Fruit fly (Drosophila melanogaster) whole organism, embryonic: ENCODE data around the gene CG4957.
A peak's percentile ranks its signal among the peaks of the same experiment; 100 is the strongest.

Experiments used
- Awh ChIP-seq: fragments of 200-800 bp; sonication (Bioruptor generic); IDR thresholded peaks from 2 replicates; pipeline ENCODE4, ENCODE4 v1.3.6; 2022; ENCODE audit warnings: missing biosample characterization, missing genetic modification characterization
- B-H2 ChIP-seq: fragments of 200-800 bp; sonication (Bioruptor generic); optimal IDR thresholded peaks from 2 replicates; lab custom pipeline; 2018; ENCODE audit warnings: missing biosample characterization, mild to moderate bottlenecking, missing genetic modification characterization
- Bdp1 ChIP-seq: fragments of 200-800 bp; sonication (Bioruptor generic); optimal IDR thresholded peaks from 3 replicates; lab custom pipeline; 2016; ENCODE audit warnings: missing biosample characterization, missing genetic modification characterization
- Bgb ChIP-seq: fragments of 200-800 bp; sonication (Bioruptor generic); IDR thresholded peaks from 2 replicates; pipeline ENCODE4 v1.3.6; 2022; ENCODE audit warnings: missing biosample characterization, missing genetic modification characterization; ENCODE audit not compliant: partially characterized antibody
- BtbVII ChIP-seq: fragments of 200-800 bp; sonication (Bioruptor generic); optimal IDR thresholded peaks from 3 replicates; lab custom pipeline; 2017; ENCODE audit warnings: missing biosample characterization, mild to moderate bottlenecking, missing genetic modification characterization
- Bteb2 ChIP-seq: fragments of 200-800 bp; sonication (Bioruptor generic); optimal IDR thresholded peaks from 2 replicates; lab custom pipeline; 2016; ENCODE audit warnings: missing biosample characterization, missing genetic modification characterization
- CG10267 ChIP-seq: fragments of 200-800 bp; sonication (Bioruptor generic); optimal IDR thresholded peaks from 2 replicates; lab custom pipeline; 2018; ENCODE audit warnings: missing biosample characterization, mild to moderate bottlenecking, missing genetic modification characterization, moderate library complexity
- CG12104 ChIP-seq: fragments of 200-800 bp; sonication (Bioruptor generic); optimal IDR thresholded peaks from 3 replicates; lab custom pipeline; 2016; ENCODE audit warnings: missing biosample characterization, missing genetic modification characterization
- CG13123 ChIP-seq: fragments of 200-800 bp; sonication (Bioruptor generic); optimal IDR thresholded peaks from 2 replicates; lab custom pipeline; 2016; ENCODE audit warnings: missing biosample characterization, missing genetic modification characterization
- CG13775 ChIP-seq: fragments of 200-800 bp; sonication (Bioruptor generic); optimal IDR thresholded peaks from 3 replicates; lab custom pipeline; 2017; ENCODE audit warnings: missing biosample characterization, mild to moderate bottlenecking, missing genetic modification characterization
- CG15601 ChIP-seq: fragments of 200-800 bp; sonication (Bioruptor generic); optimal IDR thresholded peaks from 3 replicates; lab custom pipeline; 2019; ENCODE audit warnings: missing biosample characterization, mild to moderate bottlenecking, missing genetic modification characterization, moderate library complexity
- CG16815 ChIP-seq: fragments of 200-800 bp; sonication (Bioruptor generic); optimal IDR thresholded peaks from 3 replicates; lab custom pipeline; 2017; ENCODE audit warnings: missing biosample characterization, mild to moderate bottlenecking, missing genetic modification characterization
- CG17361 ChIP-seq: fragments of 200-800 bp; sonication (Bioruptor generic); IDR thresholded peaks from 3 replicates; pipeline ENCODE4 v1.3.6; 2022; ENCODE audit warnings: missing biosample characterization, missing genetic modification characterization
- CG6683 ChIP-seq: fragments of 200-800 bp; sonication (Bioruptor generic); optimal IDR thresholded peaks from 2 replicates; lab custom pipeline; 2017; ENCODE audit warnings: missing biosample characterization, mild to moderate bottlenecking, missing genetic modification characterization, missing genetic modification reagents
- CG7786 ChIP-seq: fragments of 200-800 bp; sonication (Bioruptor generic); optimal IDR thresholded peaks from 2 replicates; lab custom pipeline; 2016; ENCODE audit warnings: missing biosample characterization, missing genetic modification characterization
- CG8089 ChIP-seq: fragments of 200-800 bp; sonication (Bioruptor generic); optimal IDR thresholded peaks from 3 replicates; lab custom pipeline; 2016; ENCODE audit warnings: missing biosample characterization, missing genetic modification characterization
- CG8478 ChIP-seq: fragments of >200 bp; optimal IDR thresholded peaks from 2 replicates; lab custom pipeline; 2018
- CG8924 ChIP-seq: fragments of 200-800 bp; optimal IDR thresholded peaks from 3 replicates; lab custom pipeline; 2019; ENCODE audit warnings: missing biosample characterization, mild to moderate bottlenecking, missing genetic modification characterization, moderate library complexity
- CG9817 ChIP-seq: fragments of 200-800 bp; sonication (Bioruptor generic); optimal IDR thresholded peaks from 2 replicates; lab custom pipeline; 2018; ENCODE audit warnings: missing biosample characterization, mild to moderate bottlenecking, missing genetic modification characterization, moderate library complexity
- Dbx ChIP-seq: fragments of 200-800 bp; sonication (Bioruptor generic); IDR thresholded peaks from 3 replicates; pipeline ENCODE4 v1.3.6; 2022; ENCODE audit warnings: missing biosample characterization, missing genetic modification characterization
- Dip3 ChIP-seq: fragments of 200-800 bp; sonication (Bioruptor generic); optimal IDR thresholded peaks from 3 replicates; lab custom pipeline; 2016; ENCODE audit warnings: missing biosample characterization, missing genetic modification characterization
- Dref ChIP-seq: fragments of 200-800 bp; sonication (Bioruptor generic); IDR thresholded peaks from 2 replicates; pipeline ENCODE4 v1.3.6; 2022; ENCODE audit warnings: missing biosample characterization, missing genetic modification characterization
- E2f1 ChIP-seq: fragments of 200-800 bp; sonication (Bioruptor generic); IDR thresholded peaks from 2 replicates; pipeline ENCODE4 v1.3.6; 2022; ENCODE audit warnings: missing biosample characterization, missing genetic modification characterization
- Elba2 ChIP-seq: fragments of 200-800 bp; sonication (Bioruptor generic); optimal IDR thresholded peaks from 3 replicates; lab custom pipeline; 2016; ENCODE audit warnings: missing biosample characterization, missing genetic modification characterization
- Ets97D ChIP-seq: fragments of 200-800 bp; sonication (Bioruptor generic); optimal IDR thresholded peaks from 3 replicates; lab custom pipeline; 2016; ENCODE audit warnings: missing biosample characterization, missing genetic modification characterization
- Gsc ChIP-seq: fragments of 200-800 bp; sonication (Bioruptor generic); IDR thresholded peaks from 2 replicates; pipeline ENCODE4 v1.3.6; 2022; ENCODE audit warnings: missing biosample characterization, missing genetic modification characterization
- H15 ChIP-seq: fragments of 200-800 bp; sonication (Bioruptor generic); IDR thresholded peaks from 3 replicates; pipeline ENCODE4 v1.3.6; 2022; ENCODE audit warnings: missing biosample characterization, missing genetic modification characterization
- Hr78 ChIP-seq, 2 experiments: fragments of 200-800 bp in 1 of 2; fragments of >200 bp in 1 of 2; sonication (Bioruptor generic) in 1 of 2; optimal IDR thresholded peaks; 2 replicates each; lab custom pipeline; 2017 to 2019; ENCODE audit warnings: missing biosample characterization in 2 of 2, missing genetic modification characterization in 2 of 2, mild to moderate bottlenecking in 1 of 2, moderate library complexity in 1 of 2
- NK7.1 ChIP-seq: fragments of 200-800 bp; sonication (Bioruptor generic); optimal IDR thresholded peaks from 3 replicates; lab custom pipeline; 2016; ENCODE audit warnings: missing biosample characterization, missing genetic modification characterization
- Neu2 ChIP-seq: fragments of 200-800 bp; sonication (Bioruptor generic); optimal IDR thresholded peaks from 3 replicates; lab custom pipeline; 2016; ENCODE audit warnings: missing biosample characterization, missing genetic modification characterization, borderline replicate concordance
- Sox102F ChIP-seq: fragments of 200-800 bp; sonication (Bioruptor generic); optimal IDR thresholded peaks from 2 replicates; lab custom pipeline; 2018; ENCODE audit warnings: missing biosample characterization, mild to moderate bottlenecking, missing genetic modification characterization, moderate library complexity
- Stat92E ChIP-seq, 3 experiments: fragments of >200 bp in 2 of 3; fragments of 200-800 bp in 1 of 3; sonication (Bioruptor generic) in 1 of 3; optimal IDR thresholded peaks; 2 replicates each; lab custom pipeline; 2017 to 2019; ENCODE audit warnings: missing biosample characterization in 3 of 3, missing genetic modification characterization in 3 of 3, mild to moderate bottlenecking in 1 of 3, moderate library complexity in 1 of 3
- Tbp ChIP-seq: fragments of >200 bp; optimal IDR thresholded peaks from 2 replicates; lab custom pipeline; 2018; ENCODE audit warnings: missing biosample characterization, missing genetic modification characterization
- Trl ChIP-seq, 3 experiments: fragments of >200 bp in 2 of 3; fragments of 200-800 bp in 1 of 3; sonication (Bioruptor generic) in 1 of 3; optimal IDR thresholded peaks; 2 replicates in 1 of 3; 3 replicates in 2 of 3; lab custom pipeline; 2016 to 2017; ENCODE audit warnings: missing biosample characterization in 1 of 3, missing genetic modification characterization in 1 of 3
- Usf ChIP-seq: fragments of 200-800 bp; sonication (Bioruptor generic); optimal IDR thresholded peaks from 2 replicates; lab custom pipeline; 2017; ENCODE audit warnings: missing genotype, missing biosample characterization, missing genetic modification characterization
- Xrp1 ChIP-seq: fragments of 200-800 bp; sonication (Bioruptor generic); IDR thresholded peaks from 2 replicates; pipeline ENCODE4 v1.3.6; 2022; ENCODE audit warnings: missing biosample characterization, missing genetic modification characterization
- YL-1 ChIP-seq: fragments of 200-800 bp; sonication (Bioruptor generic); optimal IDR thresholded peaks from 3 replicates; lab custom pipeline; 2017; ENCODE audit warnings: missing biosample characterization, mild to moderate bottlenecking, missing genetic modification characterization
- az2 ChIP-seq: fragments of 200-800 bp; sonication (Bioruptor generic); optimal IDR thresholded peaks from 3 replicates; lab custom pipeline; 2016; ENCODE audit warnings: missing biosample characterization, missing genetic modification characterization
- btn ChIP-seq: fragments of 200-800 bp; sonication (Bioruptor generic); optimal IDR thresholded peaks from 2 replicates; lab custom pipeline; 2016; ENCODE audit warnings: missing biosample characterization, missing genetic modification characterization
- ems ChIP-seq: fragments of 200-800 bp; sonication (Bioruptor generic); optimal IDR thresholded peaks from 3 replicates; lab custom pipeline; 2016; ENCODE audit warnings: missing biosample characterization, missing genetic modification characterization
- grn ChIP-seq: fragments of 200-800 bp; sonication (Bioruptor generic); optimal IDR thresholded peaks from 3 replicates; lab custom pipeline; 2017; ENCODE audit warnings: missing biosample characterization, missing genetic modification characterization
- gro ChIP-seq: fragments of 200-800 bp; sonication (Bioruptor generic); optimal IDR thresholded peaks from 2 replicates; lab custom pipeline; 2016; ENCODE audit warnings: missing biosample characterization, missing genetic modification characterization
- gt ChIP-seq: fragments of 200-800 bp; sonication (Bioruptor generic); IDR thresholded peaks from 2 replicates; pipeline ENCODE4 v1.3.6; 2022; ENCODE audit warnings: missing biosample characterization, missing genetic modification characterization
- lbe ChIP-seq: fragments of 200-800 bp; sonication (Bioruptor generic); optimal IDR thresholded peaks from 2 replicates; lab custom pipeline; 2016; ENCODE audit warnings: missing biosample characterization, mild to moderate bottlenecking, missing genetic modification characterization
- odd ChIP-seq: fragments of 200-800 bp; sonication (Bioruptor generic); optimal IDR thresholded peaks from 2 replicates; lab custom pipeline; 2017; ENCODE audit warnings: missing biosample characterization, mild to moderate bottlenecking, missing genetic modification characterization
- org-1 ChIP-seq: fragments of 200-800 bp; sonication (Bioruptor generic); optimal IDR thresholded peaks from 2 replicates; lab custom pipeline; 2017; ENCODE audit warnings: missing biosample characterization, missing genetic modification characterization
- schlank ChIP-seq: fragments of 200-800 bp; sonication (Bioruptor generic); optimal IDR thresholded peaks from 2 replicates; lab custom pipeline; 2018; ENCODE audit warnings: missing biosample characterization, mild to moderate bottlenecking, missing genetic modification characterization
- tin ChIP-seq: fragments of 200-800 bp; sonication (Bioruptor generic); optimal IDR thresholded peaks from 3 replicates; lab custom pipeline; 2016; ENCODE audit warnings: missing biosample characterization, missing genetic modification characterization
- tll ChIP-seq, 2 experiments: fragments of 200-800 bp in 1 of 2; fragments of >200 bp in 1 of 2; sonication (Bioruptor generic) in 1 of 2; optimal IDR thresholded peaks; 2 replicates each; lab custom pipeline; 2017 to 2019; ENCODE audit warnings: missing biosample characterization in 2 of 2, missing genetic modification characterization in 2 of 2, mild to moderate bottlenecking in 1 of 2, moderate library complexity in 1 of 2
- wek ChIP-seq: fragments of 200-800 bp; sonication (Bioruptor generic); optimal IDR thresholded peaks from 3 replicates; lab custom pipeline; 2018; ENCODE audit warnings: missing biosample characterization, mild to moderate bottlenecking, missing genetic modification characterization, moderate library complexity
- zf30C ChIP-seq: fragments of 200-800 bp; sonication (Bioruptor generic); optimal IDR thresholded peaks from 3 replicates; lab custom pipeline; 2018; ENCODE audit warnings: missing biosample characterization, mild to moderate bottlenecking, missing genetic modification characterization

The CG4957 gene

DNA sequence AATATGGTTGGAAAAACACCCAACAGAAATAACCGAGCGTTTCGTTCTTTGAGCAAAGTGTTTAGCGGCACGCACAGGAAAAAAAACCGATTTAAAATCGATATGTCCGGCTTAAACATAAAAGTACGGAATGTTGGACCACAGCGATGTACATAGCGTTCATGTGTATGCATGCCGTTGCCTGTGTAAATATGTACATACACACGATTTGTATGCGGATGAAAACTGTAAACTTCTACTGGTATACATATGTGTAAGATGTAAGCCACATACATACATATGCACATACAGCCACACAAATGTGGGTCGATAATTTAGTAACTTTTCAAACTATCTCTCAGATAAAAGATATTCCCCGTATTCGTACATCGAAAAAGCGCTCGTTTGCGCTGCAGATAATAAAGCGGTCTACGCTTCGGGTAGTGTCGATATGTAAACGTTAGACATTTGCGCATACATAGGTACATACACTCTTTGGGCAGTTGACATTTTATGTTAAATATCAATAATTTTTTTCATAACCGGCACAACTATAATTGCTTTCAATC, 18.9 kb upstream of the CG4957 start:
- peak; percentile 33 for TF ChIP-seq CG8924 (tag; lab: Kevin White, UChicago)
- no peak for TF ChIP-seq Dbx (GFP tag; lab: Robert Waterston, UW)
- TF ChIP-seq CG12104 (GFP tag; lab: Kevin White, UChicago): no peak
- no peak for TF ChIP-seq CG13775
- TF ChIP-seq odd (GFP tag; lab: Kevin White, UChicago): peak; percentile 11
- no peak for TF ChIP-seq tin (GFP tag; lab: Kevin White, UChicago)
- no peak; the same call in 1 of the 2 replicates for TF ChIP-seq Awh (GFP tag; lab: Robert Waterston, UW)
- no peak for TF ChIP-seq gt
- TF ChIP-seq CG15601 (tag; lab: Kevin White, UChicago): no peak
- TF ChIP-seq Bteb2 (GFP tag; lab: Kevin White, UChicago): no peak
- TF ChIP-seq B-H2: peak; percentile 31
- TF ChIP-seq CG8478: no peak
- TF ChIP-seq Xrp1: peak; percentile 64
- no peak for TF ChIP-seq Dref (GFP tag; lab: Robert Waterston, UW)
- TF ChIP-seq Elba2: no peak
- TF ChIP-seq CG8089 (GFP tag; lab: Kevin White, UChicago): peak; percentile 26
- no peak for TF ChIP-seq schlank (tag; lab: Kevin White, UChicago)
- peak; percentile 19 for TF ChIP-seq CG6683 (GFP tag; lab: Kevin White, UChicago)
- no peak for TF ChIP-seq gro (GFP tag; lab: Kevin White, UChicago)
- no peak for TF ChIP-seq CG16815
- TF ChIP-seq Bgb: no peak
- no peak for TF ChIP-seq tll (GFP tag; optimal IDR thresholded peaks at IDR 0.05; lab: Kevin White, UChicago)
- TF ChIP-seq Stat92E (GFP tag; optimal IDR thresholded peaks at IDR 0.05; lab: Kevin White, UChicago): no peak
- TF ChIP-seq CG13123: no peak
- no peak for TF ChIP-seq lbe (GFP tag; lab: Kevin White, UChicago)
- no peak for TF ChIP-seq H15 (GFP tag; lab: Robert Waterston, UW)
- TF ChIP-seq YL-1 (GFP tag; lab: Kevin White, UChicago): no peak
- no peak for TF ChIP-seq CG7786
- TF ChIP-seq Tbp (GFP tag; lab: Kevin White, UChicago): no peak
- TF ChIP-seq Gsc (GFP tag; lab: Robert Waterston, UW): no peak
- TF ChIP-seq E2f1 (GFP tag; lab: Robert Waterston, UW): no peak
- no peak for TF ChIP-seq Trl (optimal IDR thresholded peaks at IDR 0.05; lab: Kevin White, UChicago)
- no peak for TF ChIP-seq Trl (GFP tag; optimal IDR thresholded peaks at IDR 0.05; lab: Kevin White, UChicago)
- no peak for TF ChIP-seq CG10267 (tag; lab: Kevin White, UChicago)
- no peak for TF ChIP-seq Bdp1 (GFP tag; lab: Kevin White, UChicago)
- TF ChIP-seq NK7.1 (GFP tag; lab: Kevin White, UChicago): no peak
- no peak for TF ChIP-seq Sox102F (GFP tag; lab: Kevin White, UChicago)
- TF ChIP-seq CG17361 (GFP tag; lab: Robert Waterston, UW): no peak
- TF ChIP-seq wek (GFP tag; lab: Kevin White, UChicago): peak; percentile 70
- TF ChIP-seq BtbVII: peak; percentile 60
- no peak for TF ChIP-seq Ets97D (GFP tag; lab: Kevin White, UChicago)
- TF ChIP-seq Usf (GFP tag; lab: Kevin White, UChicago): no peak
- no peak for TF ChIP-seq az2
- TF ChIP-seq zf30C: no peak
- TF ChIP-seq Hr78 (GFP tag; optimal IDR thresholded peaks at IDR 0.05; lab: Kevin White, UChicago): no peak
- TF ChIP-seq grn (GFP tag; lab: Kevin White, UChicago): peak; percentile 20
- no peak for TF ChIP-seq org-1 (GFP tag; lab: Kevin White, UChicago)
- no peak for TF ChIP-seq Dip3 (GFP tag; lab: Kevin White, UChicago)
- peak; percentile 35 for TF ChIP-seq Neu2 (GFP tag; lab: Kevin White, UChicago)
- no peak for TF ChIP-seq btn (GFP tag; lab: Kevin White, UChicago)
- TF ChIP-seq ems: no peak
- no peak for TF ChIP-seq CG9817
